Fruit fly (Drosophila melanogaster) whole organism, embryonic: ENCODE data around the gene Nasp.

Experiments used
- Abd-B ChIP-seq: fragments of 200-800 bp; sonication (Bioruptor generic); optimal IDR thresholded peaks from 2 replicates; lab custom pipeline; 2018; ENCODE audit warnings: missing biosample characterization, mild to moderate bottlenecking, missing genetic modification characterization, moderate library complexity
- Antp ChIP-seq: fragments of 200-800 bp; sonication (Bioruptor generic); optimal IDR thresholded peaks from 3 replicates; lab custom pipeline; 2016; ENCODE audit warnings: missing biosample characterization, missing genetic modification characterization
- Asciz ChIP-seq: fragments of 200-800 bp; sonication (Bioruptor generic); optimal IDR thresholded peaks from 2 replicates; lab custom pipeline; 2017; ENCODE audit warnings: missing biosample characterization, mild to moderate bottlenecking, missing genetic modification characterization, missing genetic modification reagents
- Atf3 ChIP-seq: fragments of 200-800 bp; sonication (Bioruptor generic); optimal IDR thresholded peaks from 3 replicates; lab custom pipeline; 2016; ENCODE audit warnings: missing biosample characterization, missing genetic modification characterization
- Atf6 ChIP-seq: fragments of 200-800 bp; sonication (Bioruptor generic); IDR thresholded peaks from 2 replicates; pipeline ENCODE4 v1.3.6; 2022; ENCODE audit warnings: missing biosample characterization, missing genetic modification characterization
- B-H2 ChIP-seq: fragments of 200-800 bp; sonication (Bioruptor generic); optimal IDR thresholded peaks from 2 replicates; lab custom pipeline; 2018; ENCODE audit warnings: missing biosample characterization, mild to moderate bottlenecking, missing genetic modification characterization
- Bdp1 ChIP-seq: fragments of 200-800 bp; sonication (Bioruptor generic); optimal IDR thresholded peaks from 3 replicates; lab custom pipeline; 2016; ENCODE audit warnings: missing biosample characterization, missing genetic modification characterization
- CG10267 ChIP-seq: fragments of 200-800 bp; sonication (Bioruptor generic); optimal IDR thresholded peaks from 2 replicates; lab custom pipeline; 2018; ENCODE audit warnings: missing biosample characterization, mild to moderate bottlenecking, missing genetic modification characterization, moderate library complexity
- CG10274 ChIP-seq: fragments of 200-800 bp; sonication (Bioruptor generic); optimal IDR thresholded peaks from 3 replicates; lab custom pipeline; 2017; ENCODE audit warnings: missing biosample characterization, mild to moderate bottlenecking, missing genetic modification characterization
- CG10543 ChIP-seq: fragments of 200-800 bp; sonication (Bioruptor generic); optimal IDR thresholded peaks from 3 replicates; lab custom pipeline; 2017; ENCODE audit warnings: missing biosample characterization, mild to moderate bottlenecking, missing genetic modification characterization, moderate library complexity
- CG11085 ChIP-seq: fragments of 200-800 bp; sonication (Bioruptor generic); IDR thresholded peaks from 2 replicates; pipeline ENCODE4 v1.3.6; 2022; ENCODE audit warnings: missing biosample characterization, missing genetic modification characterization
- CG11723 ChIP-seq: fragments of 200-800 bp; sonication (Bioruptor generic); optimal IDR thresholded peaks from 2 replicates; lab custom pipeline; 2017; ENCODE audit warnings: missing biosample characterization, mild to moderate bottlenecking, missing genetic modification characterization
- CG12299 ChIP-seq: fragments of 200-800 bp; sonication (Bioruptor generic); optimal IDR thresholded peaks from 2 replicates; lab custom pipeline; 2018; ENCODE audit warnings: missing biosample characterization, mild to moderate bottlenecking, missing genetic modification characterization
- CG13296 ChIP-seq: fragments of 200-800 bp; sonication (Bioruptor generic); optimal IDR thresholded peaks from 3 replicates; lab custom pipeline; 2018; ENCODE audit warnings: missing biosample characterization, mild to moderate bottlenecking, missing genetic modification characterization
- CG14014 ChIP-seq: fragments of 200-800 bp; sonication (Bioruptor generic); IDR thresholded peaks from 2 replicates; pipeline ENCODE4 v1.3.6; 2022; ENCODE audit warnings: missing biosample characterization, missing genetic modification characterization
- CG14710 ChIP-seq: fragments of 200-800 bp; sonication (Bioruptor generic); optimal IDR thresholded peaks from 3 replicates; lab custom pipeline; 2019; ENCODE audit warnings: missing biosample characterization, mild to moderate bottlenecking, missing genetic modification characterization, moderate library complexity
- CG17912 ChIP-seq: fragments of 200-800 bp; sonication (Bioruptor generic); optimal IDR thresholded peaks from 2 replicates; lab custom pipeline; 2018; ENCODE audit warnings: missing biosample characterization, mild to moderate bottlenecking, missing genetic modification characterization
- CG1792 ChIP-seq: fragments of 200-800 bp; sonication (Bioruptor generic); optimal IDR thresholded peaks from 2 replicates; lab custom pipeline; 2016; ENCODE audit warnings: missing biosample characterization, missing genetic modification characterization
- CG33213 ChIP-seq: fragments of 200-800 bp; sonication (Bioruptor generic); optimal IDR thresholded peaks from 3 replicates; lab custom pipeline; 2016; ENCODE audit warnings: missing biosample characterization, missing genetic modification characterization
- CG6689 ChIP-seq: fragments of 200-800 bp; sonication (Bioruptor generic); IDR thresholded peaks from 2 replicates; pipeline ENCODE4 v1.3.6; 2022; ENCODE audit warnings: missing biosample characterization, missing genetic modification characterization
- CG6765 ChIP-seq: fragments of 200-800 bp; sonication (Bioruptor generic); optimal IDR thresholded peaks from 3 replicates; lab custom pipeline; 2017; ENCODE audit warnings: missing biosample characterization, mild to moderate bottlenecking, missing genetic modification characterization
- CG7372 ChIP-seq: fragments of 200-800 bp; sonication (Bioruptor generic); IDR thresholded peaks from 2 replicates; pipeline ENCODE4 v1.3.6; 2022; ENCODE audit warnings: missing biosample characterization, missing genetic modification characterization
- CG9727 ChIP-seq: fragments of 200-800 bp; sonication (Bioruptor generic); optimal IDR thresholded peaks from 3 replicates; lab custom pipeline; 2017; ENCODE audit warnings: missing biosample characterization, mild to moderate bottlenecking, missing genetic modification characterization
- Ets97D ChIP-seq: fragments of 200-800 bp; sonication (Bioruptor generic); optimal IDR thresholded peaks from 3 replicates; lab custom pipeline; 2016; ENCODE audit warnings: missing biosample characterization, missing genetic modification characterization
- Fer1 ChIP-seq: fragments of 200-800 bp; sonication (Bioruptor generic); optimal IDR thresholded peaks from 2 replicates; lab custom pipeline; 2017; ENCODE audit warnings: missing biosample characterization, mild to moderate bottlenecking, missing genetic modification characterization
- HLH3B ChIP-seq: fragments of 200-800 bp; sonication (Bioruptor generic); IDR thresholded peaks from 2 replicates; pipeline ENCODE4 v1.3.6; 2022; ENCODE audit warnings: missing biosample characterization, missing genetic modification characterization
- HmgD ChIP-seq: fragments of 200-800 bp; sonication (Bioruptor generic); optimal IDR thresholded peaks from 3 replicates; lab custom pipeline; 2016; ENCODE audit warnings: missing biosample characterization, missing genetic modification characterization
- Hmx ChIP-seq: fragments of 200-800 bp; sonication (Bioruptor generic); optimal IDR thresholded peaks from 2 replicates; lab custom pipeline; 2016; ENCODE audit warnings: missing biosample characterization, missing genetic modification characterization
- Mrtf ChIP-seq: fragments of 200-800 bp; sonication (Bioruptor generic); IDR thresholded peaks from 3 replicates; pipeline ENCODE4 v1.3.6; 2022; ENCODE audit warnings: missing biosample characterization, missing genetic modification characterization
- Neu2 ChIP-seq: fragments of 200-800 bp; sonication (Bioruptor generic); optimal IDR thresholded peaks from 3 replicates; lab custom pipeline; 2016; ENCODE audit warnings: missing biosample characterization, missing genetic modification characterization, borderline replicate concordance
- Nf-YC ChIP-seq: fragments of 200-800 bp; optimal IDR thresholded peaks from 3 replicates; lab custom pipeline; 2019; ENCODE audit warnings: missing biosample characterization, mild to moderate bottlenecking, missing genetic modification characterization, moderate library complexity
- PHDP ChIP-seq: fragments of 200-800 bp; sonication (Bioruptor generic); optimal IDR thresholded peaks from 3 replicates; lab custom pipeline; 2018; ENCODE audit warnings: missing biosample characterization, mild to moderate bottlenecking, missing genetic modification characterization, moderate library complexity
- Ptx1 ChIP-seq: fragments of 200-800 bp; sonication (Bioruptor generic); IDR thresholded peaks from 2 replicates; pipeline ENCODE4 v1.3.6; 2022; ENCODE audit warnings: missing biosample characterization, missing genetic modification characterization
- Rx ChIP-seq: fragments of 200-800 bp; sonication (Bioruptor generic); IDR thresholded peaks from 2 replicates; pipeline ENCODE4 v1.3.6; 2022; ENCODE audit warnings: missing biosample characterization, missing genetic modification characterization
- Stat92E ChIP-seq, 3 experiments: fragments of >200 bp in 2 of 3; fragments of 200-800 bp in 1 of 3; sonication (Bioruptor generic) in 1 of 3; optimal IDR thresholded peaks; 2 replicates each; lab custom pipeline; 2017 to 2019; ENCODE audit warnings: missing biosample characterization in 3 of 3, missing genetic modification characterization in 3 of 3, mild to moderate bottlenecking in 1 of 3, moderate library complexity in 1 of 3
- chif ChIP-seq, 2 experiments: fragments of 200-800 bp; sonication (Bioruptor generic); optimal IDR thresholded peaks; 3 replicates each; lab custom pipeline; 2016; ENCODE audit warnings: missing biosample characterization in 2 of 2, missing genetic modification characterization in 2 of 2
- dan ChIP-seq: fragments of 200-800 bp; sonication (Bioruptor generic); IDR thresholded peaks from 2 replicates; pipeline ENCODE4 v1.3.6; 2022; ENCODE audit warnings: missing biosample characterization, missing genetic modification characterization
- disco-r ChIP-seq: fragments of 200-800 bp; sonication (Bioruptor generic); optimal IDR thresholded peaks from 2 replicates; lab custom pipeline; 2016; ENCODE audit warnings: missing biosample characterization, missing genetic modification characterization
- dmrt99B ChIP-seq: fragments of 200-800 bp; sonication (Bioruptor generic); optimal IDR thresholded peaks from 2 replicates; lab custom pipeline; 2018; ENCODE audit warnings: missing biosample characterization, mild to moderate bottlenecking, missing genetic modification characterization, moderate library complexity
- ems ChIP-seq: fragments of 200-800 bp; sonication (Bioruptor generic); optimal IDR thresholded peaks from 3 replicates; lab custom pipeline; 2016; ENCODE audit warnings: missing biosample characterization, missing genetic modification characterization
- fd3F ChIP-seq: fragments of 200-800 bp; sonication (Bioruptor generic); optimal IDR thresholded peaks from 2 replicates; lab custom pipeline; 2018; ENCODE audit warnings: missing biosample characterization, mild to moderate bottlenecking, missing genetic modification characterization, moderate library complexity
- pita ChIP-seq: fragments of 200-800 bp; sonication (Bioruptor generic); optimal IDR thresholded peaks from 2 replicates; lab custom pipeline; 2017; ENCODE audit warnings: missing biosample characterization, mild to moderate bottlenecking, missing genetic modification characterization
- prd ChIP-seq, 3 experiments: fragments of >200 bp in 2 of 3; fragments of 200-800 bp in 1 of 3; sonication (Bioruptor generic) in 1 of 3; optimal IDR thresholded peaks in 2 of 3; IDR thresholded peaks in 1 of 3; 2 replicates in 2 of 3; 3 replicates in 1 of 3; pipeline versions ENCODE4 v1.3.6 to Lab custom; 2017 to 2022; ENCODE audit warnings: missing biosample characterization in 1 of 3, missing genetic modification characterization in 1 of 3
- psq ChIP-seq: fragments of 200-800 bp; sonication (Bioruptor generic); optimal IDR thresholded peaks from 2 replicates; lab custom pipeline; 2017; ENCODE audit warnings: missing biosample characterization, missing genetic modification characterization
- ranshi ChIP-seq: fragments of 200-800 bp; sonication (Bioruptor generic); IDR thresholded peaks from 2 replicates; pipeline ENCODE4 v1.3.6; 2022; ENCODE audit warnings: missing biosample characterization, missing genetic modification characterization
- sob ChIP-seq: fragments of 200-800 bp; sonication (Bioruptor generic); IDR thresholded peaks from 2 replicates; pipeline ENCODE4 v1.3.6; 2022; ENCODE audit warnings: missing biosample characterization, missing genetic modification characterization
- stc ChIP-seq: fragments of 200-800 bp; sonication (Bioruptor generic); IDR thresholded peaks from 2 replicates; pipeline ENCODE4 v1.3.6; 2022; ENCODE audit warnings: missing biosample characterization, missing genetic modification characterization
- tll ChIP-seq, 2 experiments: fragments of 200-800 bp in 1 of 2; fragments of >200 bp in 1 of 2; sonication (Bioruptor generic) in 1 of 2; optimal IDR thresholded peaks; 2 replicates each; lab custom pipeline; 2017 to 2019; ENCODE audit warnings: missing biosample characterization in 2 of 2, missing genetic modification characterization in 2 of 2, mild to moderate bottlenecking in 1 of 2, moderate library complexity in 1 of 2
- trh ChIP-seq: fragments of 200-800 bp; sonication (Bioruptor generic); optimal IDR thresholded peaks from 2 replicates; lab custom pipeline; 2016; ENCODE audit warnings: missing biosample characterization, missing genetic modification characterization
- zfh1 ChIP-seq: fragments of 200-800 bp; sonication (Bioruptor generic); IDR thresholded peaks from 3 replicates; pipeline ENCODE4 v1.3.6; 2022; ENCODE audit warnings: missing biosample characterization, missing genetic modification characterization

The Nasp gene

DNA sequence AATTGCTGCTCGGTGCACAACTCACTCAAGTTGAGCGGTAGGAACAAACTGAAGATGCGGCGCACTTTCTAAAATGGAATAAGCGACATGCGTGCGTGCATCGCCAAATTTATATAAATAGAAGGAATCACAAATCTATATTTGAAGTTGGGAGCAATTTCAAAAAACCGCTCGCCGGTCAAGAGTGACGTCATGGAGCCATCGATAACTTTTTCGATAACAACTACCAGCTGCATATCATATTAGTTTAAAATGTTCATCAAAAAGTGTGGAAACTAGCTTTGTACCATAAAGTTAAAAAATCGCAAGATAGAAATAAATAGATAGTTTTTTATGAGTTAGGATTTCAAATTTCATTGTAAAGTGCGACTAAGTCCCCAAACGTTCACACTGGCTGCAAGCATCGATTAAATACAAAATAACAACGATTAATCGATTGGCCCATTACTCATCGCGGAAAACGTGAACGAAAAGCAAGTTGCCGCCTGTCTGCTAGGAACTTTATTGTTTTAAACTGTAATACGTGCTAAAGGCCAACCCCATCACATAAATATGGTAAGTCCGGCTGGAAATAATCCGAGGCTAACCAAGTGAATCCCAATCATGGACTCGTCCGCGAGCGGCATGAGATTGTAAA lies 53.6 kb downstream of the Nasp start, which contains the start of the genes Pif1A, Pif1B and CCT7 (continued):
- TF ChIP-seq stc (GFP tag; lab: Robert Waterston, UW) (no peak), sob (GFP tag; lab: Robert Waterston, UW) (no peak), Antp (GFP tag; lab: Kevin White, UChicago) (no peak), dan (GFP tag; lab: Robert Waterston, UW) (no peak), CG9727 (GFP tag; lab: Kevin White, UChicago) (peak; percentile 2), CG13296 (GFP tag; lab: Kevin White, UChicago) (no peak), CG33213 (GFP tag; lab: Kevin White, UChicago) (peak; percentile 13), CG10274 (GFP tag; lab: Kevin White, UChicago) (no peak), CG10543 (GFP tag; lab: Kevin White, UChicago) (no peak), CG6765 (GFP tag; lab: Kevin White, UChicago) (no peak), zfh1 (GFP tag; lab: Robert Waterston, UW) (no peak), ranshi (GFP tag; lab: Robert Waterston, UW) (no peak), HLH3B (GFP tag; lab: Robert Waterston, UW) (no peak), tll (GFP tag; optimal IDR thresholded peaks at IDR 0.05; lab: Kevin White, UChicago) (no peak), ems (GFP tag; lab: Kevin White, UChicago) (peak; percentile 17), CG17912 (no peak), CG14710 (tag; lab: Kevin White, UChicago) (peak; percentile 71), CG7372 (GFP tag; lab: Robert Waterston, UW) (no peak), Rx (GFP tag; lab: Robert Waterston, UW) (no peak), Atf3 (GFP tag; lab: Kevin White, UChicago) (peak; percentile 74), Abd-B (GFP tag; lab: Kevin White, UChicago) (no peak), Neu2 (GFP tag; lab: Kevin White, UChicago) (no peak), Ets97D (GFP tag; lab: Kevin White, UChicago) (peak; percentile 82), CG1792 (GFP tag; lab: Kevin White, UChicago) (no peak), Stat92E (GFP tag; optimal IDR thresholded peaks at IDR 0.05; lab: Kevin White, UChicago) (peak in 1 of 3 experiments; percentile 66), dmrt99B (tag; lab: Kevin White, UChicago) (no peak), B-H2 (no peak), chif (GFP tag; optimal IDR thresholded peaks at IDR 0.05; lab: Kevin White, UChicago) (no peak), CG6689 (GFP tag; lab: Robert Waterston, UW) (no peak), psq (GFP tag; lab: Kevin White, UChicago) (no peak), CG11085 (GFP tag; lab: Robert Waterston, UW) (no peak), trh (GFP tag; lab: Kevin White, UChicago) (no peak), pita (GFP tag; lab: Kevin White, UChicago) (no peak), CG10267 (tag; lab: Kevin White, UChicago) (peak; percentile 57), Nf-YC (tag; lab: Kevin White, UChicago) (peak; percentile 5), prd (optimal IDR thresholded peaks at IDR 0.05; lab: Kevin White, UChicago) (no peak), prd (GFP tag; IDR thresholded peaks at IDR 0.05; lab: Robert Waterston, UW) (no peak), Asciz (GFP tag; lab: Kevin White, UChicago) (no peak), CG11723 (GFP tag; lab: Kevin White, UChicago) (no peak), HmgD (no peak), Fer1 (GFP tag; lab: Kevin White, UChicago) (peak; percentile 15), Mrtf (GFP tag; lab: Robert Waterston, UW) (no peak), Atf6 (GFP tag; lab: Robert Waterston, UW) (no peak), Hmx (GFP tag; lab: Kevin White, UChicago) (no peak), PHDP (tag; lab: Kevin White, UChicago) (no peak), Ptx1 (no peak), fd3F (GFP tag; lab: Kevin White, UChicago) (no peak), CG14014 (no peak), CG12299 (tag; lab: Kevin White, UChicago) (peak; percentile 33), disco-r (GFP tag; lab: Kevin White, UChicago) (no peak), Bdp1 (GFP tag; lab: Kevin White, UChicago) (no peak)
